Fruit fly (Drosophila melanogaster) whole organism: ENCODE measurements around the gene Gyc89Db.

ENCODE experiments used
- Dll ChIP-seq: fragments of >200 bp; optimal IDR thresholded peaks from 2 replicates; lab custom pipeline; 2017
- pan ChIP-seq: fragments of >200 bp; optimal IDR thresholded peaks from 2 replicates; lab custom pipeline; 2017

DNA sequence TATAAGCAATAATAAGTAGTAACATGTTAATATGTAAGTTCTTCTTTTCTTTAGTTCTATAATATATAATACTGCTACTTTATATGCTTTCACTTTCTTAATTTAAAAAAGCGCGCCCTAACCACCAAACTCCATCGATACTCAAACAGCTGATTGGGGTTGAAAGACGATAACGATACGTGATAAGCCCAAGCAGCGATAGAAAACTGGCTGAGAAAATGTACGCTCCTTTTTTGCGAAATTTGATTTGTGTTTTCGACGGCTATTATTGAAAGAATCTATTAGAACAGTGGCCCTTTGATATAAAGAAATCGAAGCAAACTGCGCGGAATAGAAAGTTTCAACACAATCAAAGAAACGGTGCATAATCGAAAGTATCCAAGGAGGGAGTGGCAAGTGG lies 21.0 kb upstream of the Gyc89Db start, which contains the start of gene CG14883:
- no peak for TF ChIP-seq Dll (lab: Kevin White, UChicago)
- no peak for TF ChIP-seq pan
